Worm (Caenorhabditis elegans): ENCODE results near the gene C46F11.6.

C46F11.6 gene

ce11 chrIII:3670984-3671383 lies 748 bp upstream of the C46F11.6 start (continued):
- TF ChIP-seq rnt-1 (tag; optimal IDR thresholded peaks at IDR 0.05) (no peak), ceh-82 (tag; optimal IDR thresholded peaks at IDR 0.05) (peak in 1 of 3 experiments; percentile 9), unc-62 (GFP tag; optimal IDR thresholded peaks at IDR 0.05) (no peak), zip-4 (GFP tag; optimal IDR thresholded peaks at IDR 0.05) (no peak), tlp-1 (tag; optimal IDR thresholded peaks at IDR 0.05) (no peak), Y116A8C.19 (tag; optimal IDR thresholded peaks at IDR 0.05; ENCODE audit: borderline replicate concordance) (no peak), snpc-4 (tag; optimal IDR thresholded peaks at IDR 0.05) (no peak), fkh-8 (tag; optimal IDR thresholded peaks at IDR 0.05) (peak; percentile 82), ceh-63 (GFP tag; optimal IDR thresholded peaks at IDR 0.05) (no peak), lin-14 (GFP tag; optimal IDR thresholded peaks at IDR 0.05) (peak; percentile 47), efl-3 (GFP tag; optimal IDR thresholded peaks at IDR 0.05) (no peak), sox-4 (tag; optimal IDR thresholded peaks at IDR 0.05) (no peak), nhr-47 (tag; optimal IDR thresholded peaks at IDR 0.05) (peak; percentile 71), fos-1 (tag; optimal IDR thresholded peaks at IDR 0.05) (no peak), aly-2 (tag; optimal IDR thresholded peaks at IDR 0.05) (no peak), egl-13 (tag; optimal IDR thresholded peaks at IDR 0.05) (peak; percentile 57), swsn-7 (tag; optimal IDR thresholded peaks at IDR 0.05) (peak; percentile 34), skn-1 (tag; optimal IDR thresholded peaks at IDR 0.05) (no peak)

- TF ChIP-seq aly-2 (tag; optimal IDR thresholded peaks at IDR 0.05) (no peak), fkh-10 (GFP tag; optimal IDR thresholded peaks at IDR 0.05) (no peak), snu-23 (GFP tag; optimal IDR thresholded peaks at IDR 0.05) (peak; percentile 65), nhr-77 (tag; optimal IDR thresholded peaks at IDR 0.05) (no peak), unc-98 (GFP tag; IDR thresholded peaks at IDR 0.05) (no peak), dpl-1 (GFP tag; optimal IDR thresholded peaks at IDR 0.05) (peak in 2 of 3 experiments; percentile 36 to 41), unc-86 (tag; optimal IDR thresholded peaks at IDR 0.05) (peak; percentile 8), unc-130 (tag; optimal IDR thresholded peaks at IDR 0.05) (peak; percentile 23), mab-9 (GFP tag; IDR thresholded peaks at IDR 0.05) (no peak), lin-14 (GFP tag; optimal IDR thresholded peaks at IDR 0.05) (no peak), zag-1 (tag; optimal IDR thresholded peaks at IDR 0.05) (no peak), egl-13 (tag; optimal IDR thresholded peaks at IDR 0.05) (peak; percentile 2), lin-15B (tag; optimal IDR thresholded peaks at IDR 0.05) (peak; percentile 3), tbx-2 (tag; optimal IDR thresholded peaks at IDR 0.05) (peak; percentile 51), fos-1 (tag; optimal IDR thresholded peaks at IDR 0.05) (no peak), elt-3 (tag; optimal IDR thresholded peaks at IDR 0.05) (peak in 1 of 6 experiments; percentile 25), pag-3 (tag; optimal IDR thresholded peaks at IDR 0.05; ENCODE audit: borderline replicate concordance, insufficient read depth) (no peak), nhr-47 (tag; optimal IDR thresholded peaks at IDR 0.05) (peak; percentile 49), dsc-1 (tag; optimal IDR thresholded peaks at IDR 0.05) (peak; percentile 22), nhr-12 (tag; optimal IDR thresholded peaks at IDR 0.05) (no peak), sup-37 (GFP tag; optimal IDR thresholded peaks at IDR 0.05) (no peak), tlp-1 (tag; optimal IDR thresholded peaks at IDR 0.05) (no peak), xbp-1 (tag; optimal IDR thresholded peaks at IDR 0.05) (peak; percentile 44), pax-3 (tag; optimal IDR thresholded peaks at IDR 0.05) (no peak), nhr-76 (tag; optimal IDR thresholded peaks at IDR 0.05) (no peak), mep-1 (tag; optimal IDR thresholded peaks at IDR 0.05) (peak; percentile 52), snpc-4 (tag; optimal IDR thresholded peaks at IDR 0.05) (peak; percentile 19), irx-1 (tag; optimal IDR thresholded peaks at IDR 0.05) (no peak), blmp-1 (tag; optimal IDR thresholded peaks at IDR 0.05) (peak; percentile 3), jun-1 (tag; optimal IDR thresholded peaks at IDR 0.05) (no peak), hlh-17 (GFP tag; optimal IDR thresholded peaks at IDR 0.05; ENCODE audit: borderline replicate concordance) (no peak), nhr-11 (tag; optimal IDR thresholded peaks at IDR 0.05) (no peak), lsy-2 (tag; optimal IDR thresholded peaks at IDR 0.05) (peak; percentile 45 to 63), lin-35 (GFP tag; optimal IDR thresholded peaks at IDR 0.05) (peak in 1 of 2 experiments; percentile 50), nhr-19 (GFP tag; conservative IDR thresholded peaks at IDR 0.05) (no peak; the same call in 1 of the 2 replicates), unc-30 (tag; optimal IDR thresholded peaks at IDR 0.05) (no peak), ceh-8 (GFP tag; optimal IDR thresholded peaks at IDR 0.05) (no peak), nhr-85 (tag) (peak; percentile 41), C16A3.4 (tag; optimal IDR thresholded peaks at IDR 0.05) (peak; percentile 51), nhr-28 (tag; optimal IDR thresholded peaks at IDR 0.05) (no peak)
These were observed 6.0 kb downstream of the C46F11.6 start, which contains the start of gene C46F11.4 for ce11 chrIII:3664224-3664623. C46F11.4 (minus strand) TSS chrIII:3664304.

Measured in whole organism, L1 larva.